Worm (Caenorhabditis elegans): ENCODE measurements around the gene F37A4.2.

ce11 chrIII:6681790-6682189, 40.5 kb upstream of the F37A4.2 start:
- TF ChIP-seq unc-130 (tag; optimal IDR thresholded peaks at IDR 0.05) (no peak), ztf-4 (tag; optimal IDR thresholded peaks at IDR 0.05) (no peak), lsy-2 (tag; optimal IDR thresholded peaks at IDR 0.05) (no peak), ama-1 (optimal IDR thresholded peaks at IDR 0.05) (no peak)

All from whole organism, L1 larva.